Worm (Caenorhabditis elegans): ENCODE results near the gene tba-8.

DNA sequence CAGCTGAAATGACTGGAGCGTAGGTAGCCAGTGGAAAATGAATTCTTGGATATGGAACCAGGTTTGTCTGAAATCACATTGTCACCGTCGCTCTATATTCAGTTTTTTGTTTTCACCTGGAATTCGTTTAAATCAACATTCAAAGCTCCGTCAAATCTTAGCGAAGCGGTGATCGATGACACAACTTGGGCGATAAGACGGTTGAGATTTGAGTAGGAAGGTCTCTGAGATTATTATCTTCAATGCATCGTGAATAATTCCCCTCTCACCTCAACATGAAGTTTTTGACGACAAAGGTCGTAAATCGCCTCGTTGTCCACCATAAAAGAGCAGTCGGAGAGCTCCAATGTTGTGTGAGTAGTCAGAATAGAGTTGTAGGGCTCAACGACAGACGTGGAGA, 1.6 kb downstream of the tba-8 start:
- TF ChIP-seq flt-1 (GFP tag; IDR thresholded peaks at IDR 0.05) = no peak
- no peak for TF ChIP-seq ref-1 (GFP tag; conservative IDR thresholded peaks at IDR 0.05)
- no peak for TF ChIP-seq tab-1 (GFP tag; IDR thresholded peaks at IDR 0.05)
